Worm (Caenorhabditis elegans): ENCODE results near the gene cyp-13A8.

- TF ChIP-seq pqm-1 (tag; optimal IDR thresholded peaks at IDR 0.05), result no peak
- TF ChIP-seq sea-2 (GFP tag; optimal IDR thresholded peaks at IDR 0.05), result no peak
- no peak for TF ChIP-seq unc-39 (tag; optimal IDR thresholded peaks at IDR 0.05)
- no peak for TF ChIP-seq nhr-77 (tag; optimal IDR thresholded peaks at IDR 0.05)
- no peak for TF ChIP-seq nhr-76 (tag; optimal IDR thresholded peaks at IDR 0.05)
- TF ChIP-seq snpc-4 (tag; optimal IDR thresholded peaks at IDR 0.05), result no peak
- no peak for TF ChIP-seq ama-1 (optimal IDR thresholded peaks at IDR 0.05)
- TF ChIP-seq lin-15B (tag; optimal IDR thresholded peaks at IDR 0.05), result no peak
- TF ChIP-seq elt-3 (tag; optimal IDR thresholded peaks at IDR 0.05), result no peak
- no peak for TF ChIP-seq egl-27 (tag; optimal IDR thresholded peaks at IDR 0.05)
These were observed 42.1 kb upstream of the cyp-13A8 start, which contains the start of gene old-2 for ce11 chrII:9849497-9849896.
